Worm (Caenorhabditis elegans): ENCODE measurements around the gene upb-1.

ce11 chrII:6322081-6322480 is 32.2 kb upstream of the upb-1 start:
- TF ChIP-seq sem-4 (tag; optimal IDR thresholded peaks at IDR 0.05), result no peak
- no peak for TF ChIP-seq lin-13 (GFP tag; optimal IDR thresholded peaks at IDR 0.05)
- TF ChIP-seq nhr-6 (tag; optimal IDR thresholded peaks at IDR 0.05), result no peak
- TF ChIP-seq ztf-11 (tag; optimal IDR thresholded peaks at IDR 0.05), result no peak
- TF ChIP-seq lin-39 (tag; optimal IDR thresholded peaks at IDR 0.05), result no peak
- TF ChIP-seq egl-27 (tag; optimal IDR thresholded peaks at IDR 0.05), result no peak
- TF ChIP-seq fos-1 (tag; optimal IDR thresholded peaks at IDR 0.05), result no peak
